3 fruit fly cellular contexts compared by ENCODE assay signal in genomic region chrX:16760542-16760941, dm6.
A peak's percentile ranks its signal among the peaks of the same experiment; 100 is the strongest.
TF ChIP-seq lines count a peak whose summit lies in the region.

No protein-coding gene starts in this region.

- no peak for TF ChIP-seq CTCF in whole organism, embryonic (GFP tag; optimal IDR thresholded peaks at IDR 0.05; lab: Kevin White, UChicago)

TF ChIP-seq in whole organism, embryonic, 481 proteins besides CTCF, POLR2A, EP300 and RAD21:
- TF ChIP-seq CrebB (tag; optimal IDR thresholded peaks at IDR 0.05; lab: Kevin White, UChicago) (no peak), ind (GFP tag; optimal IDR thresholded peaks at IDR 0.05; lab: Kevin White, UChicago) (no peak), Ada2b (GFP tag; IDR thresholded peaks at IDR 0.05; lab: Robert Waterston, UW) (no peak), D19A (tag; optimal IDR thresholded peaks at IDR 0.05; lab: Kevin White, UChicago) (peak; percentile 73)

TF ChIP-seq in whole organism, prepupa, 60 proteins besides CTCF, POLR2A, EP300 and RAD21:
- TF ChIP-seq CG11762 (GFP tag; optimal IDR thresholded peaks at IDR 0.05; lab: Kevin White, UChicago; ENCODE audit: insufficient read depth) (no peak), vri (GFP tag; optimal IDR thresholded peaks at IDR 0.05; lab: Kevin White, UChicago) (no peak), CG3919 (GFP tag; optimal IDR thresholded peaks at IDR 0.05; lab: Kevin White, UChicago) (peak; percentile 2), Eip78C (GFP tag; lab: Kevin White, UChicago) (peak; percentile 63), CG1621 (tag; optimal IDR thresholded peaks at IDR 0.05; lab: Kevin White, UChicago) (no peak), Ets96B (tag; optimal IDR thresholded peaks at IDR 0.05; lab: Kevin White, UChicago) (no peak), Eip93F (GFP tag; optimal IDR thresholded peaks at IDR 0.05; lab: Kevin White, UChicago) (no peak), Met (GFP tag; optimal IDR thresholded peaks at IDR 0.05; lab: Kevin White, UChicago) (peak; percentile 7), svp (GFP tag; lab: Kevin White, UChicago) (peak; percentile 72), cyc (GFP tag; optimal IDR thresholded peaks at IDR 0.05; lab: Kevin White, UChicago) (peak; percentile 1), CG10631 (GFP tag; optimal IDR thresholded peaks at IDR 0.05; lab: Kevin White, UChicago) (peak; percentile 3), CG8319 (GFP tag; optimal IDR thresholded peaks at IDR 0.05; lab: Kevin White, UChicago) (no peak), CG32006 (GFP tag; optimal IDR thresholded peaks at IDR 0.05; lab: Kevin White, UChicago) (no peak), CG6792 (GFP tag; optimal IDR thresholded peaks at IDR 0.05; lab: Kevin White, UChicago) (no peak)

TF ChIP-seq in whole organism, pupa, 21 proteins besides CTCF, POLR2A, EP300 and RAD21:
- TF ChIP-seq CG8159 (tag; optimal IDR thresholded peaks at IDR 0.05; lab: Kevin White, UChicago) (peak; percentile 18), Pif1A (GFP tag; optimal IDR thresholded peaks at IDR 0.05; lab: Kevin White, UChicago) (no peak)
